Fruit fly (Drosophila melanogaster): ENCODE data around the gene trk.

DNA sequence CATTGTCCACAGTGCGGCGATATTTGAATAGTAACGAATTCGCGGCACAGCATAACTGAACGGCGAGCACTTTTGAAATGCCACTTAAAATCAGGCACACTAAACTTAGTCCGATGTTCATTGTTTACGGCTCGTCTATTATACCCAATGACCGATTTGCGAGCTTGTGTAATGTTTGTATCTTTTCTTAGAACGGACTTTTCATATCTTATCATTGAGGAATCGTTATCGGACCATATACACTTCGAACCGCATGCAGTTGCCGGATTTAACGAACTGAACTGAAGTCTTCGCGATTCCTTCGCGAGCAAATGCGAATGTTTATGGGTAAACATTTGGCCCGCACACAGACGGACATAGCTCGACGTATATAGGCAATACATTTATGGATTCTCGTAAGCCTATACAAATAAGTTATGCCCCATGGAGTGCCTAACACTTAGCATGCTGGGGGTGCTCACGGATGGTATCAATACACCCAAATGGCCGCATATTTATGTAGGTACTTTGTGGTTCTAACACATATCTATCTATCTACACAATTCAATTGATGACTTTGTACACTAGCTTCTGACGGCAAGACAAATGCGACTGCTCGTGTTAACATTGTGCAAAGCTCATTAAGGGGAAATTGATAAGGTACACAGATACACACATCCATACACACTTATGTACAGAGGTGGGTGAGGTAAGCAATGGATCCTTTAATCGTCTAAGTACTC, 34.2 kb downstream of the trk start, which contains the start of gene mthl15:
- TF ChIP-seq rgr (GFP tag; optimal IDR thresholded peaks at IDR 0.05) (no peak), Dfd (GFP tag; optimal IDR thresholded peaks at IDR 0.05) (no peak), Dif (GFP tag; optimal IDR thresholded peaks at IDR 0.05; ENCODE audit: partially characterized antibody) (no peak), fru (GFP tag; optimal IDR thresholded peaks at IDR 0.05) (no peak), lola (GFP tag; optimal IDR thresholded peaks at IDR 0.05) (no peak), usp (GFP tag; optimal IDR thresholded peaks at IDR 0.05) (no peak), Jra (GFP tag; optimal IDR thresholded peaks at IDR 0.05) (no peak), dl (GFP tag; optimal IDR thresholded peaks at IDR 0.05; ENCODE audit: insufficient read depth in 1 of 2, partially characterized antibody in 2 of 2) (no peak), N (GFP tag; optimal IDR thresholded peaks at IDR 0.05) (no peak), Hr83 (GFP tag; optimal IDR thresholded peaks at IDR 0.05; ENCODE audit: poor library complexity, severe bottlenecking) (no peak), psq (GFP tag; optimal IDR thresholded peaks at IDR 0.05) (no peak), br (GFP tag; optimal IDR thresholded peaks at IDR 0.05) (no peak)
